Worm (Caenorhabditis elegans): ENCODE data around the gene ZK84.5.

Gene ZK84.5

ce11 chrII:6049546-6049945 lies 33.2 kb upstream of the ZK84.5 start (continued):
- TF ChIP-seq nhr-42 (GFP tag; IDR thresholded peaks at IDR 0.05) (no peak), sdz-12 (GFP tag; optimal IDR thresholded peaks at IDR 0.05) (no peak), ztf-11 (tag; optimal IDR thresholded peaks at IDR 0.05) (no peak), mes-2 (tag; optimal IDR thresholded peaks at IDR 0.05; ENCODE audit: poor library complexity, severe bottlenecking) (peak; percentile 5), nhr-11 (tag; optimal IDR thresholded peaks at IDR 0.05) (no peak), D1046.2 (GFP tag; IDR thresholded peaks at IDR 0.05) (no peak), unc-39 (tag; optimal IDR thresholded peaks at IDR 0.05) (no peak), lsy-2 (tag; optimal IDR thresholded peaks at IDR 0.05) (peak in 1 of 2 experiments; percentile 8), Y5F2A.4 (GFP tag; optimal IDR thresholded peaks at IDR 0.05) (no peak), dve-1 (tag; optimal IDR thresholded peaks at IDR 0.05; ENCODE audit: insufficient read depth) (peak; percentile 73), snpc-1.2 (GFP tag; IDR thresholded peaks at IDR 0.05) (no peak), ZK337.2 (GFP tag; IDR thresholded peaks at IDR 0.05) (no peak), nhr-76 (tag; optimal IDR thresholded peaks at IDR 0.05) (no peak), attf-4 (tag; optimal IDR thresholded peaks at IDR 0.05) (no peak), aly-2 (tag; optimal IDR thresholded peaks at IDR 0.05) (no peak), mxl-3 (GFP tag; optimal IDR thresholded peaks at IDR 0.05) (no peak), daf-19 (GFP tag; conservative IDR thresholded peaks at IDR 0.05) (no peak), ces-1 (GFP tag; optimal IDR thresholded peaks at IDR 0.05) (no peak), madf-5 (GFP tag; IDR thresholded peaks at IDR 0.05) (no peak), T20F7.1 (GFP tag; optimal IDR thresholded peaks at IDR 0.05) (no peak), tra-1 (GFP tag; IDR thresholded peaks at IDR 0.05) (no peak), F26F4.8 (GFP tag; conservative IDR thresholded peaks at IDR 0.05) (no peak), F44E2.7 (GFP tag; IDR thresholded peaks at IDR 0.05) (no peak), ceh-28 (tag; optimal IDR thresholded peaks at IDR 0.05) (no peak), nhr-77 (tag; optimal IDR thresholded peaks at IDR 0.05) (peak; percentile 31), lir-3 (tag; optimal IDR thresholded peaks at IDR 0.05) (no peak), zag-1 (tag; optimal IDR thresholded peaks at IDR 0.05) (no peak), arid-1 (GFP tag; conservative IDR thresholded peaks at IDR 0.05) (no peak), egl-43 (GFP tag; IDR thresholded peaks at IDR 0.05) (no peak), skn-1 (tag; optimal IDR thresholded peaks at IDR 0.05) (no peak), lin-38 (GFP tag; IDR thresholded peaks at IDR 0.05) (no peak; the same call in 1 of the 2 replicates), jun-1 (tag; optimal IDR thresholded peaks at IDR 0.05) (no peak), Y48G9A.11 (GFP tag; IDR thresholded peaks at IDR 0.05) (no peak), nhr-28 (tag; optimal IDR thresholded peaks at IDR 0.05) (peak; percentile 82), ceh-20 (GFP tag; IDR thresholded peaks at IDR 0.05) (no peak), gei-8 (GFP tag; optimal IDR thresholded peaks at IDR 0.05) (no peak), php-3 (GFP tag; IDR thresholded peaks at IDR 0.05) (peak; percentile 54; the same call in 1 of the 2 replicates), zip-2 (tag; optimal IDR thresholded peaks at IDR 0.05) (no peak), daf-12 (tag; optimal IDR thresholded peaks at IDR 0.05) (no peak), ceh-44 (GFP tag; IDR thresholded peaks at IDR 0.05) (no peak), mxl-2 (GFP tag; conservative IDR thresholded peaks at IDR 0.05) (no peak), dmd-9 (GFP tag; IDR thresholded peaks at IDR 0.05) (no peak), cey-2 (tag; optimal IDR thresholded peaks at IDR 0.05; ENCODE audit: borderline replicate concordance, insufficient read depth) (no peak), duxl-1 (tag; optimal IDR thresholded peaks at IDR 0.05; ENCODE audit: poor library complexity) (no peak), hif-1 (tag; optimal IDR thresholded peaks at IDR 0.05) (no peak), mdt-29 (GFP tag; IDR thresholded peaks at IDR 0.05) (no peak), nhr-237 (tag; optimal IDR thresholded peaks at IDR 0.05) (no peak), nhr-10 (tag; optimal IDR thresholded peaks at IDR 0.05) (peak; percentile 22), ZK546.5 (tag; optimal IDR thresholded peaks at IDR 0.05) (no peak), ctbp-1 (GFP tag; IDR thresholded peaks at IDR 0.05) (no peak), fkh-10 (GFP tag; optimal IDR thresholded peaks at IDR 0.05) (no peak), ceh-62 (tag; optimal IDR thresholded peaks at IDR 0.05) (no peak)

Measured in whole organism, L4 larva.